Fruit fly (Drosophila melanogaster) whole organism, embryonic: ENCODE measurements around the gene ssp5.

Source experiments
- B-H2 ChIP-seq: fragments of 200-800 bp; sonication (Bioruptor generic); optimal IDR thresholded peaks from 2 replicates; lab custom pipeline; 2018; ENCODE audit warnings: missing biosample characterization, mild to moderate bottlenecking, missing genetic modification characterization
- CG10431 ChIP-seq: fragments of 200-800 bp; sonication (Bioruptor generic); optimal IDR thresholded peaks from 3 replicates; lab custom pipeline; 2018; ENCODE audit warnings: missing biosample characterization, mild to moderate bottlenecking, missing genetic modification characterization
- CG10565 ChIP-seq: fragments of 200-800 bp; sonication (Bioruptor generic); optimal IDR thresholded peaks from 3 replicates; lab custom pipeline; 2016; ENCODE audit warnings: missing biosample characterization, mild to moderate bottlenecking, missing genetic modification characterization
- CG12236 ChIP-seq: fragments of 200-800 bp; sonication (Bioruptor generic); optimal IDR thresholded peaks from 2 replicates; lab custom pipeline; 2016; ENCODE audit warnings: missing biosample characterization, missing genetic modification characterization
- CG13296 ChIP-seq: fragments of 200-800 bp; sonication (Bioruptor generic); optimal IDR thresholded peaks from 3 replicates; lab custom pipeline; 2018; ENCODE audit warnings: missing biosample characterization, mild to moderate bottlenecking, missing genetic modification characterization
- CG13424 ChIP-seq: fragments of 200-800 bp; sonication (Bioruptor generic); optimal IDR thresholded peaks from 2 replicates; lab custom pipeline; 2019; ENCODE audit warnings: missing biosample characterization, mild to moderate bottlenecking, missing genetic modification characterization, moderate library complexity
- CG13894 ChIP-seq: fragments of 200-800 bp; sonication (Bioruptor generic); optimal IDR thresholded peaks from 3 replicates; lab custom pipeline; 2018; ENCODE audit warnings: missing biosample characterization, mild to moderate bottlenecking, missing genetic modification characterization, moderate library complexity
- CG15479 ChIP-seq: fragments of 200-800 bp; sonication (Bioruptor generic); optimal IDR thresholded peaks from 3 replicates; lab custom pipeline; 2019; ENCODE audit warnings: missing biosample characterization, mild to moderate bottlenecking, missing genetic modification characterization, moderate library complexity
- CG17361 ChIP-seq: fragments of 200-800 bp; sonication (Bioruptor generic); IDR thresholded peaks from 3 replicates; pipeline ENCODE4 v1.3.6; 2022; ENCODE audit warnings: missing biosample characterization, missing genetic modification characterization
- CG18599 ChIP-seq: fragments of 200-800 bp; sonication (Bioruptor generic); optimal IDR thresholded peaks from 3 replicates; lab custom pipeline; 2017; ENCODE audit warnings: missing biosample characterization, missing genetic modification characterization, mild to moderate bottlenecking, moderate library complexity, missing genetic modification reagents
- CG3065 ChIP-seq: fragments of 200-800 bp; sonication (Bioruptor generic); optimal IDR thresholded peaks from 2 replicates; lab custom pipeline; 2016; ENCODE audit warnings: missing biosample characterization, missing genetic modification characterization
- CG31224 ChIP-seq: fragments of 200-800 bp; sonication (Bioruptor generic); IDR thresholded peaks from 2 replicates; pipeline ENCODE4 v1.3.6; 2022; ENCODE audit warnings: missing biosample characterization, missing genetic modification characterization
- CG3726 ChIP-seq: fragments of 200-800 bp; sonication (Bioruptor generic); IDR thresholded peaks from 3 replicates; pipeline ENCODE4, ENCODE4 v1.3.6; 2022; ENCODE audit warnings: missing biosample characterization, missing genetic modification characterization
- CG6175 ChIP-seq: fragments of 200-800 bp; sonication (Bioruptor generic); IDR thresholded peaks from 3 replicates; pipeline ENCODE4 v1.3.6; 2022; ENCODE audit warnings: missing biosample characterization, missing genetic modification characterization
- CG8944 ChIP-seq: fragments of 200-800 bp; sonication (Bioruptor generic); optimal IDR thresholded peaks from 3 replicates; lab custom pipeline; 2016; ENCODE audit warnings: missing biosample characterization, missing genetic modification characterization
- CG9727 ChIP-seq: fragments of 200-800 bp; sonication (Bioruptor generic); optimal IDR thresholded peaks from 3 replicates; lab custom pipeline; 2017; ENCODE audit warnings: missing biosample characterization, mild to moderate bottlenecking, missing genetic modification characterization
- CG9876 ChIP-seq: fragments of 200-800 bp; sonication (Bioruptor generic); optimal IDR thresholded peaks from 2 replicates; lab custom pipeline; 2016; ENCODE audit warnings: missing biosample characterization, missing genetic modification characterization
- CHES-1-like ChIP-seq: fragments of 200-800 bp; sonication (Bioruptor generic); optimal IDR thresholded peaks from 2 replicates; lab custom pipeline; 2016; ENCODE audit warnings: missing biosample characterization, missing genetic modification characterization
- Chrac-16 ChIP-seq: fragments of 200-800 bp; sonication (Bioruptor generic); optimal IDR thresholded peaks from 3 replicates; lab custom pipeline; 2016; ENCODE audit warnings: missing biosample characterization, missing genetic modification characterization
- D ChIP-seq, 2 experiments: fragments of 200-800 bp in 1 of 2; fragments of >200 bp in 1 of 2; sonication (Bioruptor generic) in 1 of 2; optimal IDR thresholded peaks; 2 replicates in 1 of 2; 3 replicates in 1 of 2; lab custom pipeline; 2017; ENCODE audit warnings: mild to moderate bottlenecking in 1 of 2, missing biosample characterization in 1 of 2, missing genetic modification characterization in 1 of 2, missing genetic modification reagents in 1 of 2
- Drgx ChIP-seq: fragments of 200-800 bp; sonication (Bioruptor generic); IDR thresholded peaks from 2 replicates; pipeline ENCODE4 v1.3.6; 2022; ENCODE audit warnings: missing biosample characterization, missing genetic modification characterization
- Fer1 ChIP-seq: fragments of 200-800 bp; sonication (Bioruptor generic); optimal IDR thresholded peaks from 2 replicates; lab custom pipeline; 2017; ENCODE audit warnings: missing biosample characterization, mild to moderate bottlenecking, missing genetic modification characterization
- Myb ChIP-seq: fragments of 200-800 bp; sonication (Bioruptor generic); optimal IDR thresholded peaks from 2 replicates; lab custom pipeline; 2016; ENCODE audit warnings: missing biosample characterization, missing genetic modification characterization
- NfI ChIP-seq: fragments of 200-800 bp; sonication (Bioruptor generic); optimal IDR thresholded peaks from 3 replicates; lab custom pipeline; 2018; ENCODE audit warnings: missing biosample characterization, mild to moderate bottlenecking, missing genetic modification characterization, moderate library complexity
- Optix ChIP-seq: fragments of 200-800 bp; sonication (Bioruptor generic); IDR thresholded peaks from 3 replicates; pipeline ENCODE4 v1.3.6; 2022; ENCODE audit warnings: missing biosample characterization, missing genetic modification characterization
- Sin3A ChIP-seq: fragments of >200 bp; optimal IDR thresholded peaks from 2 replicates; lab custom pipeline; 2018
- Trl ChIP-seq, 3 experiments: fragments of >200 bp in 2 of 3; fragments of 200-800 bp in 1 of 3; sonication (Bioruptor generic) in 1 of 3; optimal IDR thresholded peaks; 2 replicates in 1 of 3; 3 replicates in 2 of 3; lab custom pipeline; 2016 to 2017; ENCODE audit warnings: missing biosample characterization in 1 of 3, missing genetic modification characterization in 1 of 3
- Xrp1 ChIP-seq: fragments of 200-800 bp; sonication (Bioruptor generic); IDR thresholded peaks from 2 replicates; pipeline ENCODE4 v1.3.6; 2022; ENCODE audit warnings: missing biosample characterization, missing genetic modification characterization
- ac ChIP-seq: fragments of 200-800 bp; sonication (Bioruptor generic); optimal IDR thresholded peaks from 3 replicates; lab custom pipeline; 2017; ENCODE audit warnings: missing biosample characterization, mild to moderate bottlenecking, missing genetic modification characterization
- al ChIP-seq: fragments of 200-800 bp; sonication (Bioruptor generic); IDR thresholded peaks from 2 replicates; pipeline ENCODE4 v1.3.6; 2022; ENCODE audit warnings: missing biosample characterization, missing genetic modification characterization
- ara ChIP-seq: fragments of 200-800 bp; sonication (Bioruptor generic); IDR thresholded peaks from 2 replicates; pipeline ENCODE4 v1.3.6; 2022; ENCODE audit warnings: missing biosample characterization, missing genetic modification characterization
- ato ChIP-seq: fragments of 200-800 bp; sonication (Bioruptor generic); IDR thresholded peaks from 2 replicates; pipeline ENCODE4 v1.3.6; 2022; ENCODE audit warnings: missing biosample characterization, missing genetic modification characterization; ENCODE audit not compliant: partially characterized antibody
- bowl ChIP-seq: fragments of 200-800 bp; sonication (Bioruptor generic); IDR thresholded peaks from 2 replicates; pipeline ENCODE4 v1.3.6; 2022; ENCODE audit warnings: missing biosample characterization, missing genetic modification characterization
- br ChIP-seq: fragments of >200 bp; optimal IDR thresholded peaks from 2 replicates; lab custom pipeline; 2017
- cad ChIP-seq: fragments of >200 bp; optimal IDR thresholded peaks from 2 replicates; lab custom pipeline; 2017; ENCODE audit warnings: missing biosample characterization, missing genetic modification characterization
- dmrt11E ChIP-seq: fragments of 200-800 bp; sonication (Bioruptor generic); optimal IDR thresholded peaks from 3 replicates; lab custom pipeline; 2018; ENCODE audit warnings: missing biosample characterization, mild to moderate bottlenecking, missing genetic modification characterization, moderate library complexity
- eve ChIP-seq, 2 experiments: fragments of >200 bp; optimal IDR thresholded peaks; 2 replicates each; lab custom pipeline; 2017; ENCODE audit warnings: missing biosample characterization in 2 of 2, missing genetic modification characterization in 2 of 2
- fd96Cb ChIP-seq: fragments of 200-800 bp; sonication (Bioruptor generic); optimal IDR thresholded peaks from 2 replicates; lab custom pipeline; 2018; ENCODE audit warnings: missing biosample characterization, mild to moderate bottlenecking, missing genetic modification characterization, moderate library complexity
- hb ChIP-seq: fragments of 200-800 bp; sonication (Bioruptor generic); IDR thresholded peaks from 3 replicates; pipeline ENCODE4 v1.3.6; 2022; ENCODE audit warnings: missing biosample characterization, missing genetic modification characterization; ENCODE audit not compliant: partially characterized antibody
- kay ChIP-seq: fragments of 200-800 bp; sonication (Bioruptor generic); optimal IDR thresholded peaks from 2 replicates; lab custom pipeline; 2016; ENCODE audit warnings: missing biosample characterization, missing genetic modification characterization
- lab ChIP-seq: fragments of 200-800 bp; sonication (Bioruptor generic); optimal IDR thresholded peaks from 3 replicates; lab custom pipeline; 2017; ENCODE audit warnings: missing biosample characterization, missing genetic modification characterization, mild to moderate bottlenecking, moderate library complexity, missing genetic modification reagents
- luna ChIP-seq: fragments of 200-800 bp; sonication (Bioruptor generic); optimal IDR thresholded peaks from 2 replicates; lab custom pipeline; 2016; ENCODE audit warnings: missing biosample characterization, missing genetic modification characterization
- org-1 ChIP-seq: fragments of 200-800 bp; sonication (Bioruptor generic); optimal IDR thresholded peaks from 2 replicates; lab custom pipeline; 2017; ENCODE audit warnings: missing biosample characterization, missing genetic modification characterization
- pnt ChIP-seq: fragments of 200-800 bp; sonication (Bioruptor generic); optimal IDR thresholded peaks from 3 replicates; lab custom pipeline; 2016; ENCODE audit warnings: missing biosample characterization, missing genetic modification characterization
- run ChIP-seq: fragments of 200-800 bp; sonication (Bioruptor generic); optimal IDR thresholded peaks from 3 replicates; lab custom pipeline; 2018; ENCODE audit warnings: missing biosample characterization, mild to moderate bottlenecking, missing genetic modification characterization
- salm ChIP-seq: fragments of 200-800 bp; sonication (Bioruptor generic); optimal IDR thresholded peaks from 2 replicates; lab custom pipeline; 2018; ENCODE audit warnings: missing biosample characterization, mild to moderate bottlenecking, missing genetic modification characterization
- so ChIP-seq: fragments of 200-800 bp; sonication (Bioruptor generic); IDR thresholded peaks from 3 replicates; pipeline ENCODE4 v1.3.6; 2022; ENCODE audit warnings: missing biosample characterization, missing genetic modification characterization
- sqz ChIP-seq: fragments of 200-800 bp; sonication (Bioruptor generic); optimal IDR thresholded peaks from 3 replicates; lab custom pipeline; 2018; ENCODE audit warnings: missing biosample characterization, mild to moderate bottlenecking, missing genetic modification characterization
- stwl ChIP-seq: fragments of 200-800 bp; sonication (Bioruptor generic); optimal IDR thresholded peaks from 3 replicates; lab custom pipeline; 2018; ENCODE audit warnings: missing biosample characterization, mild to moderate bottlenecking, missing genetic modification characterization, moderate library complexity
- vfl ChIP-seq: fragments of 200-800 bp; sonication (Bioruptor generic); optimal IDR thresholded peaks from 2 replicates; lab custom pipeline; 2016; ENCODE audit warnings: missing biosample characterization, missing genetic modification characterization

Gene ssp5

DNA sequence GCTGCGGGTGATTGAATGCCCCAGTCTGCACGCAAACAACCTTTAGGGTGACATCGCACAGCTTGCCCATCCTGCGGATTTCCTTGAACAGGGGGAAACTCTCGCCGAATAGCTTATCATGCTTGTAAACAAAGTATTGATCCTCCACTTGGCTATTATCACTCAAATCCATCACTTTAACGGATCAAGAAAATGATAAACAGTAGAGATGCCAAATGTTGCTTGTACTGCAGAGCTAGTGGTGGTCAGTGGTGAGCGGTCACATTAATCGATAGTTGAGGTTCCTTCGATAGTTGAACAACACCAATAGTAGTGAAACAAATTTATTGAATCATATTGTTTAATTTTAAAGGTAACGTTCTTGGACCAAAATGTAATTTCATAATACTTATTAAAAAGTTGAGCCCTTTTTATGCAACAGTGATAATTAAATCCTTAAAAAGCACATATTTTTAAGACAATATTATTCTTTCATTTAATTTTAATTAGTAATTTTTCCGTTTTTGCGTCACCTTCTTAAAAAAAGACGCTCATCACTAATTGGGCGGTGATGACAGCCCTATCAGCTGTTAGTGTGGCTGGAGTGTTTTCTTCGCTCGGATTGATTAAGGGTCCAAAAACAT is 22.6 kb upstream of the ssp5 start, which contains the start of the genes KLHL18 and GCC185 (continued):
- TF ChIP-seq NfI (GFP tag; lab: Kevin White, UChicago) = peak; percentile 62
- TF ChIP-seq CG13894 (tag; lab: Kevin White, UChicago) = no peak
- peak; percentile 79 for TF ChIP-seq fd96Cb
- TF ChIP-seq Xrp1 (GFP tag; lab: Robert Waterston, UW) = peak; percentile 74
- peak; percentile 78 for TF ChIP-seq hb (GFP tag; lab: Robert Waterston, UW)
- TF ChIP-seq CG13296 (GFP tag; lab: Kevin White, UChicago) = no peak
- no peak for TF ChIP-seq Trl (optimal IDR thresholded peaks at IDR 0.05; lab: Kevin White, UChicago)
- TF ChIP-seq Trl (GFP tag; optimal IDR thresholded peaks at IDR 0.05; lab: Kevin White, UChicago) = peak; percentile 39
- no peak for TF ChIP-seq eve (GFP tag; optimal IDR thresholded peaks at IDR 0.05; lab: Kevin White, UChicago)
- TF ChIP-seq B-H2 = peak; percentile 74
- peak; percentile 69 for TF ChIP-seq CG3065 (GFP tag; lab: Kevin White, UChicago)
- no peak for TF ChIP-seq CG10431
- TF ChIP-seq CG6175 (GFP tag; lab: Robert Waterston, UW) = no peak
- peak; percentile 60 for TF ChIP-seq pnt (GFP tag; lab: Kevin White, UChicago)
- no peak for TF ChIP-seq Optix (GFP tag; lab: Robert Waterston, UW)
- peak; percentile 73 for TF ChIP-seq CG13424 (tag; lab: Kevin White, UChicago)
- no peak for TF ChIP-seq sqz
- peak; percentile 92 for TF ChIP-seq CG17361 (GFP tag; lab: Robert Waterston, UW)
- TF ChIP-seq dmrt11E (tag; lab: Kevin White, UChicago) = peak; percentile 81
- TF ChIP-seq Sin3A (lab: Kevin White, UChicago) = peak; percentile 94
- TF ChIP-seq CG3726 = no peak
- peak; percentile 76 for TF ChIP-seq CG9727 (GFP tag; lab: Kevin White, UChicago)
- TF ChIP-seq bowl (GFP tag; lab: Robert Waterston, UW) = no peak
- peak; percentile 82 for TF ChIP-seq Chrac-16 (GFP tag; lab: Kevin White, UChicago)
- peak; percentile 30; the same call in 1 of the 2 replicates for TF ChIP-seq Drgx (GFP tag; lab: Robert Waterston, UW)
- peak; percentile 65 for TF ChIP-seq kay (GFP tag; lab: Kevin White, UChicago)
- peak; percentile 14 for TF ChIP-seq CG12236
- TF ChIP-seq ato (GFP tag; lab: Robert Waterston, UW) = 0 out of 2 replicates have a peak, but pooled peaks have one; percentile 15
- TF ChIP-seq CG10565 (GFP tag; lab: Kevin White, UChicago) = no peak
- TF ChIP-seq D (optimal IDR thresholded peaks at IDR 0.05; lab: Kevin White, UChicago) = no peak
- TF ChIP-seq D (GFP tag; optimal IDR thresholded peaks at IDR 0.05; lab: Kevin White, UChicago) = peak; percentile 33
- TF ChIP-seq ara = peak; percentile 52; the same call in 1 of the 2 replicates
- peak; percentile 60 for TF ChIP-seq CG8944 (GFP tag; lab: Kevin White, UChicago)
- TF ChIP-seq al (GFP tag; lab: Robert Waterston, UW) = peak; percentile 83
- peak; percentile 47 for TF ChIP-seq CHES-1-like (GFP tag; lab: Kevin White, UChicago)
- peak; percentile 69 for TF ChIP-seq lab (GFP tag; lab: Kevin White, UChicago)
- TF ChIP-seq CG31224 = peak; percentile 58
- no peak for TF ChIP-seq luna (GFP tag; lab: Kevin White, UChicago)
- TF ChIP-seq stwl (tag; lab: Kevin White, UChicago) = peak; percentile 56
- no peak for TF ChIP-seq CG15479 (GFP tag; lab: Kevin White, UChicago)
- TF ChIP-seq CG9876 = peak; percentile 42
- no peak for TF ChIP-seq so (GFP tag; lab: Robert Waterston, UW)
- TF ChIP-seq CG18599 (GFP tag; lab: Kevin White, UChicago) = no peak
- TF ChIP-seq vfl (GFP tag; lab: Kevin White, UChicago) = peak; percentile 63
- TF ChIP-seq ac (GFP tag; lab: Kevin White, UChicago) = no peak
- TF ChIP-seq Fer1 (GFP tag; lab: Kevin White, UChicago) = no peak
- no peak for TF ChIP-seq org-1 (GFP tag; lab: Kevin White, UChicago)
- TF ChIP-seq salm = no peak
- no peak for TF ChIP-seq cad (GFP tag; lab: Kevin White, UChicago)
- peak; percentile 18 for TF ChIP-seq run (tag; lab: Kevin White, UChicago)
- no peak for TF ChIP-seq br (lab: Kevin White, UChicago)
- peak; percentile 6 for TF ChIP-seq Myb
